Worm (Caenorhabditis elegans) whole organism, L1 larva: Measurements from ENCODE around the gene srx-82.

Source experiments
- C34B4.2 ChIP-seq: sonication (generic microtip); optimal IDR thresholded peaks from 2 replicates; lab custom pipeline; 2017; ENCODE audit warnings: mild to moderate bottlenecking, missing genetic modification characterization, missing compliant biosample characterization
- F16B12.6 ChIP-seq: fragments of 150-350 bp; optimal IDR thresholded peaks from 2 replicates; lab custom pipeline; 2014; ENCODE audit warnings: missing biosample characterization, missing genetic modification characterization
- ama-1 ChIP-seq: fragments of 150-350 bp; optimal IDR thresholded peaks from 2 replicates; lab custom pipeline; 2014
- ceh-63 ChIP-seq: fragments of 200-800 bp; sonication (Bioruptor generic); optimal IDR thresholded peaks from 2 replicates; lab custom pipeline; 2018; ENCODE audit warnings: mild to moderate bottlenecking, missing genetic modification characterization, missing compliant biosample characterization
- ceh-82 ChIP-seq, 3 experiments: fragments of 150-350 bp in 1 of 3; sonication (generic microtip) in 2 of 3; optimal IDR thresholded peaks; 2 replicates each; lab custom pipeline; 2014 to 2017; ENCODE audit warnings: missing biosample characterization in 3 of 3, missing genetic modification characterization in 3 of 3
- ces-1 ChIP-seq: fragments of 150-350 bp; optimal IDR thresholded peaks from 2 replicates; lab custom pipeline; 2014; ENCODE audit warnings: missing biosample characterization, missing genetic modification reagents, missing genetic modification characterization
- dpl-1 ChIP-seq, 3 experiments: fragments of 150-350 bp in 2 of 3; sonication (generic microtip) in 1 of 3; optimal IDR thresholded peaks; 2 replicates each; lab custom pipeline; 2014 to 2017; ENCODE audit warnings: missing biosample characterization in 3 of 3, missing genetic modification characterization in 3 of 3, missing genetic modification reagents in 3 of 3
- dsc-1 ChIP-seq: sonication (generic microtip); optimal IDR thresholded peaks from 2 replicates; lab custom pipeline; 2016; ENCODE audit warnings: mild to moderate bottlenecking, missing genetic modification characterization, missing compliant biosample characterization
- efl-1 ChIP-seq, 4 experiments: fragments of 150-350 bp; optimal IDR thresholded peaks in 3 of 4; peaks in 1 of 4; 1 replicate in 1 of 4; 2 replicates in 3 of 4; lab custom pipeline; 2014; ENCODE audit warnings: missing biosample characterization in 2 of 4, missing genetic modification characterization in 2 of 4, missing genetic modification reagents in 2 of 4
- efl-3 ChIP-seq: fragments of 200-800 bp; sonication (Bioruptor generic); optimal IDR thresholded peaks from 2 replicates; lab custom pipeline; 2018; ENCODE audit warnings: mild to moderate bottlenecking, missing genetic modification characterization, missing compliant biosample characterization
- ets-5 ChIP-seq: fragments of 200-800 bp; sonication (Bioruptor generic); IDR thresholded peaks from 2 replicates; pipeline ENCODE4 v1.3.6; 2022; ENCODE audit warnings: missing genetic modification characterization, missing compliant biosample characterization
- fkh-4 ChIP-seq: sonication (generic microtip); optimal IDR thresholded peaks from 2 replicates; lab custom pipeline; 2016; ENCODE audit warnings: missing compliant biosample characterization, missing genetic modification characterization, borderline replicate concordance
- fkh-8 ChIP-seq: sonication (generic microtip); optimal IDR thresholded peaks from 2 replicates; lab custom pipeline; 2016; ENCODE audit warnings: mild to moderate bottlenecking, missing genetic modification characterization, missing compliant biosample characterization
- grh-1 ChIP-seq: fragments of 200-800 bp; sonication (Bioruptor generic); IDR thresholded peaks from 2 replicates; pipeline ENCODE4 v1.3.6; 2022; ENCODE audit warnings: missing genetic modification reagents, missing genetic modification characterization, missing compliant biosample characterization
- isw-1 ChIP-seq: fragments of 200-800 bp; sonication (Bioruptor generic); IDR thresholded peaks from 2 replicates; pipeline ENCODE4 v1.3.6; 2022; ENCODE audit warnings: missing genetic modification characterization, missing compliant biosample characterization
- lin-13 ChIP-seq: fragments of 150-350 bp; optimal IDR thresholded peaks from 2 replicates; lab custom pipeline; 2014; ENCODE audit warnings: missing biosample characterization, missing genetic modification reagents, missing genetic modification characterization
- lin-14 ChIP-seq: fragments of 200-800 bp; sonication (Bioruptor generic); optimal IDR thresholded peaks from 2 replicates; lab custom pipeline; 2018; ENCODE audit warnings: mild to moderate bottlenecking, missing genetic modification characterization, moderate library complexity, missing compliant biosample characterization
- lin-35 ChIP-seq, 2 experiments: fragments of 150-350 bp; optimal IDR thresholded peaks; 2 replicates each; lab custom pipeline; 2014; ENCODE audit warnings: missing biosample characterization in 2 of 2, missing genetic modification characterization in 2 of 2, missing genetic modification reagents in 2 of 2
- lir-3 ChIP-seq: sonication (generic microtip); optimal IDR thresholded peaks from 2 replicates; lab custom pipeline; 2016; ENCODE audit warnings: mild to moderate bottlenecking, missing genetic modification characterization, moderate library complexity, missing compliant biosample characterization; ENCODE audit not compliant: poor library complexity
- mdl-1 ChIP-seq, 2 experiments: fragments of 150-350 bp; optimal IDR thresholded peaks; 2 replicates each; lab custom pipeline; 2014 to 2017; ENCODE audit warnings: missing biosample characterization in 2 of 2, missing genetic modification characterization in 2 of 2, inconsistent platforms in 1 of 2
- mef-2 ChIP-seq: fragments of 150-350 bp; optimal IDR thresholded peaks from 2 replicates; lab custom pipeline; 2014; ENCODE audit warnings: missing biosample characterization, missing genetic modification characterization
- mep-1 ChIP-seq: fragments of 150-350 bp; optimal IDR thresholded peaks from 2 replicates; lab custom pipeline; 2014; ENCODE audit warnings: missing biosample characterization, missing genetic modification characterization
- nhr-19 ChIP-seq: fragments of 200-800 bp; sonication (Bioruptor generic); conservative IDR thresholded peaks from 2 replicates; pipeline ENCODE4 v1.3.6; 2022; ENCODE audit warnings: missing genetic modification characterization, missing compliant biosample characterization
- nhr-237 ChIP-seq: fragments of 150-350 bp; optimal IDR thresholded peaks from 2 replicates; lab custom pipeline; 2014; ENCODE audit warnings: missing biosample characterization, missing genetic modification characterization
- nhr-28 ChIP-seq: fragments of 150-350 bp; optimal IDR thresholded peaks from 2 replicates; lab custom pipeline; 2014; ENCODE audit warnings: missing biosample characterization, missing genetic modification characterization
- nhr-71 ChIP-seq: sonication (generic microtip); optimal IDR thresholded peaks from 2 replicates; lab custom pipeline; 2016; ENCODE audit warnings: mild to moderate bottlenecking, missing genetic modification characterization, moderate library complexity, missing compliant biosample characterization
- nhr-76 ChIP-seq: sonication (generic microtip); optimal IDR thresholded peaks from 2 replicates; lab custom pipeline; 2017; ENCODE audit warnings: missing biosample characterization, missing genetic modification characterization
- nhr-77 ChIP-seq: fragments of 150-350 bp; optimal IDR thresholded peaks from 2 replicates; lab custom pipeline; 2014; ENCODE audit warnings: missing biosample characterization, missing genetic modification characterization
- nhr-85 ChIP-seq: sonication (generic microtip); peaks from one replicate; lab custom pipeline; 2016; ENCODE audit warnings: missing genetic modification characterization, inconsistent platforms, missing compliant biosample characterization
- rnt-1 ChIP-seq: sonication (generic microtip); optimal IDR thresholded peaks from 2 replicates; lab custom pipeline; 2016; ENCODE audit warnings: mild to moderate bottlenecking, missing genetic modification characterization, moderate library complexity, missing compliant biosample characterization
- snu-23 ChIP-seq: sonication (generic microtip); optimal IDR thresholded peaks from 2 replicates; lab custom pipeline; 2016; ENCODE audit warnings: missing genetic modification characterization, missing compliant biosample characterization
- sptf-1 ChIP-seq: fragments of 150-350 bp; optimal IDR thresholded peaks from 2 replicates; lab custom pipeline; 2014; ENCODE audit warnings: missing biosample characterization, missing genetic modification characterization
- swsn-7 ChIP-seq: sonication (generic microtip); optimal IDR thresholded peaks from 2 replicates; lab custom pipeline; 2016; ENCODE audit warnings: missing genetic modification characterization, missing compliant biosample characterization
- tlp-1 ChIP-seq: fragments of 150-350 bp; optimal IDR thresholded peaks from 2 replicates; lab custom pipeline; 2014; ENCODE audit warnings: missing biosample characterization, missing genetic modification characterization
- unc-30 ChIP-seq: sonication (generic microtip); optimal IDR thresholded peaks from 2 replicates; lab custom pipeline; 2017; ENCODE audit warnings: missing biosample characterization, missing genetic modification characterization
- unc-86 ChIP-seq: sonication (generic microtip); optimal IDR thresholded peaks from 2 replicates; lab custom pipeline; 2016; ENCODE audit warnings: missing genetic modification characterization, missing compliant biosample characterization
- vab-15 ChIP-seq: sonication (generic microtip); optimal IDR thresholded peaks from 2 replicates; lab custom pipeline; 2017; ENCODE audit warnings: missing genotype, mild to moderate bottlenecking, missing genetic modification characterization, missing compliant biosample characterization
- ztf-4 ChIP-seq: fragments of 150-350 bp; optimal IDR thresholded peaks from 2 replicates; lab custom pipeline; 2014; ENCODE audit warnings: missing biosample characterization, missing genetic modification characterization

The srx-82 gene

DNA sequence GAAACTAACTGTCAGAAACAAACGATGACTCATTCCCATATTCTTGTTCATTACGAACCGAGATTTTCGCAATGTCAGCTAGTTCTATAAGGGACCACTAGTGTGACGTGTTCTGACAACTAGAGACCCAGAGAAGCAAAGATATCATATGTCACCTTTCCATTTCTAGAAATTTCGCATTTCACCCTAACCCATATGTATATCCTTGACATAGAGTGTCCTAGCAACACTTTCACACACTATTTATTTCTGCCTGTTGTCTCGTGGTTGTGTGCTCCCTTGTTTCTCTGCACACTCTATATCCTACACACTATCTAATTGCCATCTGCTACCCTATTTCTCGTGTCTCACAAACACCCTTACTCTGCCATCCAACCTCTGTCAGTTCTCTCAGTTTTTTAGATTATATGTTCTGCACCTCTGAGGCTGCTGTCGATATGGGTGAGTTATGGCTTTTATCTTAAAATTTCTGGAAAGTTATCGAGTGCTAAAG lies 40.6 kb upstream of the srx-82 start, which contains the start of the genes F38B7.17 and F38B7.3 (continued):
- TF ChIP-seq nhr-85 (tag; lab: Kevin White, UChicago) (peak; percentile 73), sptf-1 (tag; lab: Kevin White, UChicago) (no peak), mep-1 (tag; lab: Kevin White, UChicago) (peak; percentile 80), ceh-63 (GFP tag; lab: Kevin White, UChicago) (no peak), snu-23 (peak; percentile 79), mdl-1 (tag; optimal IDR thresholded peaks at IDR 0.05; lab: Kevin White, UChicago) (peak; percentile 5 to 88), ztf-4 (tag; lab: Kevin White, UChicago) (peak; percentile 30), nhr-19 (GFP tag; lab: Robert Waterston, UW) (peak; percentile 19; the same call in 1 of the 2 replicates), lin-13 (GFP tag; lab: Kevin White, UChicago) (peak; percentile 8), grh-1 (GFP tag; lab: Robert Waterston, UW) (no peak), swsn-7 (tag; lab: Kevin White, UChicago) (peak; percentile 77), rnt-1 (tag; lab: Kevin White, UChicago) (peak; percentile 47), dsc-1 (tag; lab: Kevin White, UChicago) (peak; percentile 41), lir-3 (tag; lab: Kevin White, UChicago) (peak; percentile 43), lin-35 (GFP tag; optimal IDR thresholded peaks at IDR 0.05; lab: Kevin White, UChicago) (peak; percentile 64 to 70), fkh-8 (tag; lab: Kevin White, UChicago) (peak; percentile 95), efl-1 (optimal IDR thresholded peaks at IDR 0.05; lab: Kevin White, UChicago) (peak; percentile 72 to 77), efl-1 (GFP tag; optimal IDR thresholded peaks at IDR 0.05 in 1 of 2; lab: Kevin White, UChicago) (peak; percentile 43 to 92), nhr-28 (no peak)

- TF ChIP-seq ceh-63 (GFP tag; lab: Kevin White, UChicago) (no peak), lin-35 (GFP tag; optimal IDR thresholded peaks at IDR 0.05; lab: Kevin White, UChicago) (no peak), nhr-76 (no peak), efl-3 (no peak), ceh-82 (tag; optimal IDR thresholded peaks at IDR 0.05; lab: Kevin White, UChicago) (no peak), efl-1 (optimal IDR thresholded peaks at IDR 0.05; lab: Kevin White, UChicago) (no peak), efl-1 (GFP tag; optimal IDR thresholded peaks at IDR 0.05 in 1 of 2; lab: Kevin White, UChicago) (no peak), grh-1 (GFP tag; lab: Robert Waterston, UW) (no peak), mef-2 (tag; lab: Kevin White, UChicago) (no peak), unc-30 (no peak), ets-5 (GFP tag; lab: Robert Waterston, UW) (no peak), C34B4.2 (tag; lab: Kevin White, UChicago) (no peak), tlp-1 (no peak), lin-14 (GFP tag; lab: Kevin White, UChicago) (no peak), ces-1 (GFP tag; lab: Kevin White, UChicago) (no peak), unc-86 (tag; lab: Kevin White, UChicago) (no peak), nhr-19 (GFP tag; lab: Robert Waterston, UW) (no peak), nhr-71 (tag; lab: Kevin White, UChicago) (no peak), vab-15 (tag; lab: Kevin White, UChicago) (no peak)
These were observed 37.2 kb upstream of the srx-82 start, which contains the start of gene srx-85 for ce11 chrV:11552379-11552778. Gene srx-85 (plus strand): TSS chrV:11552679.

DNA sequence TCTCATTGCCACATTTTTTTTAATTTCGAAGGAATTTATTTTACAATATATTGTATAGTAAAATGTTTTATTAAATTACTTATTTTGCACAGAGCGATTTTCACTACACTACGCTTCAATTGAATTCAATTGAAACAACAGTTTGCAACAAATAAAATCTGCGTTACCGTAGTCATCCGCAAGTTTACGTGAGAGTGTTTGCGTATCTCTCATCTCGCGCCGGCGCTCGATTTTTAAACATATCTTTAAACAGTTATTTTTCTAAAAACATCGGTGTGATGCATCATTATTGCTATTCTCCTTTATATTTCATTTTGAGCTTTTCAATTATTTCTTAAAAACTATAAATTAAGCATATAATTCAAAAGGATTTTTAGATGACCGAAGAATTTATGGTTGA lies 35.3 kb upstream of the srx-82 start, which contains the start of gene duo-1:
Gene duo-1 (plus strand): TSS at position 371 of the 400 bp plus-strand sequence.
- no peak for TF ChIP-seq fkh-4 (tag; lab: Kevin White, UChicago)
- peak in 1 of 2 experiments; percentile 57 for TF ChIP-seq efl-1 (optimal IDR thresholded peaks at IDR 0.05; lab: Kevin White, UChicago)
- TF ChIP-seq efl-1 (GFP tag; optimal IDR thresholded peaks at IDR 0.05 in 1 of 2; lab: Kevin White, UChicago): no peak
- peak; percentile 23 for TF ChIP-seq F16B12.6 (tag; lab: Kevin White, UChicago)
- peak in 1 of 3 experiments; percentile 5 for TF ChIP-seq dpl-1 (GFP tag; optimal IDR thresholded peaks at IDR 0.05; lab: Kevin White, UChicago)

- TF ChIP-seq ces-1 (GFP tag; lab: Kevin White, UChicago) (no peak), nhr-237 (no peak), isw-1 (GFP tag; lab: Robert Waterston, UW) (no peak), ama-1 (no peak), dsc-1 (tag; lab: Kevin White, UChicago) (no peak), nhr-77 (tag; lab: Kevin White, UChicago) (no peak), unc-30 (no peak)
These were observed 26.9 kb upstream of the srx-82 start, which contains the start of gene srx-86 for ce11 chrV:11562643-11563042. Gene srx-86 (plus strand): TSS chrV:11562943.
